Worm (Caenorhabditis elegans) whole organism, mixed stage, embryonic: ENCODE data around the gene T03G6.1.
A peak's percentile ranks its signal among the peaks of the same experiment; 100 is the strongest.

ENCODE experiments used
- M03D4.4 ChIP-seq: sonication (generic microtip); optimal IDR thresholded peaks from 2 replicates; lab custom pipeline; 2017; ENCODE audit warnings: mild to moderate bottlenecking, missing genetic modification characterization, missing compliant biosample characterization
- blmp-1 ChIP-seq: fragments of 150-350 bp; optimal IDR thresholded peaks from 2 replicates; lab custom pipeline; 2014; ENCODE audit warnings: missing biosample characterization, missing genetic modification characterization
- ceh-43 ChIP-seq: fragments of 200-800 bp; sonication (Bioruptor generic); optimal IDR thresholded peaks from 2 replicates; lab custom pipeline; 2018; ENCODE audit warnings: mild to moderate bottlenecking, missing genetic modification characterization, moderate library complexity, missing compliant biosample characterization
- ceh-83 ChIP-seq: fragments of 200-800 bp; sonication (Bioruptor generic); optimal IDR thresholded peaks from 2 replicates; lab custom pipeline; 2018; ENCODE audit warnings: mild to moderate bottlenecking, missing genetic modification characterization, missing compliant biosample characterization
- ces-1 ChIP-seq: fragments of 150-350 bp; optimal IDR thresholded peaks from 2 replicates; lab custom pipeline; 2014; ENCODE audit warnings: missing biosample characterization, missing genetic modification reagents, missing genetic modification characterization
- cnd-1 ChIP-seq: fragments of 200-800 bp; sonication (Bioruptor generic); optimal IDR thresholded peaks from 2 replicates; lab custom pipeline; 2018; ENCODE audit warnings: mild to moderate bottlenecking, missing genetic modification characterization, missing compliant biosample characterization
- drap-1 ChIP-seq: fragments of 200-800 bp; sonication (Bioruptor generic); optimal IDR thresholded peaks from 3 replicates; lab custom pipeline; 2018; ENCODE audit warnings: mild to moderate bottlenecking, missing genetic modification characterization, missing compliant biosample characterization
- elt-1 ChIP-seq: sonication (generic microtip); optimal IDR thresholded peaks from 2 replicates; lab custom pipeline; 2017; ENCODE audit warnings: missing genetic modification characterization, mild to moderate bottlenecking, missing compliant biosample characterization, antibody characterized with exemption, moderate library complexity, borderline replicate concordance; ENCODE audit not compliant: insufficient read depth
- elt-3 ChIP-seq: fragments of 150-350 bp; optimal IDR thresholded peaks from 2 replicates; lab custom pipeline; 2014; ENCODE audit warnings: missing biosample characterization, missing genetic modification characterization
- flh-1 ChIP-seq: fragments of 200-800 bp; sonication (Bioruptor generic); optimal IDR thresholded peaks from 2 replicates; lab custom pipeline; 2018; ENCODE audit warnings: mild to moderate bottlenecking, missing genetic modification characterization, moderate library complexity, missing compliant biosample characterization
- ham-2 ChIP-seq: fragments of 200-800 bp; sonication (Bioruptor generic); optimal IDR thresholded peaks from 2 replicates; lab custom pipeline; 2018; ENCODE audit warnings: mild to moderate bottlenecking, missing genetic modification characterization, missing compliant biosample characterization
- hlh-1 ChIP-seq: fragments of 150-350 bp; optimal IDR thresholded peaks from 2 replicates; lab custom pipeline; 2014; ENCODE audit warnings: missing biosample characterization, missing genetic modification reagents, missing genetic modification characterization
- lin-13 ChIP-seq: fragments of 150-350 bp; optimal IDR thresholded peaks from 2 replicates; lab custom pipeline; 2014; ENCODE audit warnings: missing biosample characterization, missing genetic modification characterization
- lin-32 ChIP-seq: fragments of 200-800 bp; sonication (Bioruptor generic); optimal IDR thresholded peaks from 2 replicates; lab custom pipeline; 2018; ENCODE audit warnings: mild to moderate bottlenecking, missing genetic modification characterization, missing compliant biosample characterization
- lsy-2 ChIP-seq: fragments of 150-350 bp; optimal IDR thresholded peaks from 2 replicates; lab custom pipeline; 2014; ENCODE audit warnings: missing biosample characterization, missing genetic modification characterization
- mep-1 ChIP-seq: fragments of 150-350 bp; optimal IDR thresholded peaks from 2 replicates; lab custom pipeline; 2017; ENCODE audit warnings: missing biosample characterization, missing genetic modification reagents, missing genetic modification characterization, inconsistent platforms
- mls-2 ChIP-seq: sonication (generic microtip); optimal IDR thresholded peaks from 2 replicates; lab custom pipeline; 2016; ENCODE audit warnings: mild to moderate bottlenecking, missing genetic modification characterization, moderate library complexity, missing compliant biosample characterization
- nhr-12 ChIP-seq: fragments of 150-350 bp; optimal IDR thresholded peaks from 2 replicates; lab custom pipeline; 2014; ENCODE audit warnings: missing biosample characterization, missing genetic modification characterization
- nhr-2 ChIP-seq: fragments of 150-350 bp; optimal IDR thresholded peaks from 2 replicates; lab custom pipeline; 2014; ENCODE audit warnings: missing biosample characterization, missing genetic modification characterization
- nhr-237 ChIP-seq: fragments of 150-350 bp; optimal IDR thresholded peaks from 2 replicates; lab custom pipeline; 2014; ENCODE audit warnings: missing biosample characterization, missing genetic modification characterization
- nhr-28 ChIP-seq: fragments of 150-350 bp; optimal IDR thresholded peaks from 2 replicates; lab custom pipeline; 2014; ENCODE audit warnings: missing biosample characterization, missing genetic modification characterization
- sem-2 ChIP-seq: fragments of 200-800 bp; sonication (Bioruptor generic); optimal IDR thresholded peaks from 2 replicates; lab custom pipeline; 2018; ENCODE audit warnings: mild to moderate bottlenecking, missing genetic modification characterization, missing compliant biosample characterization
- snpc-4 ChIP-seq: fragments of 150-350 bp; optimal IDR thresholded peaks from 2 replicates; lab custom pipeline; 2014; ENCODE audit warnings: missing biosample characterization, missing genetic modification characterization
- sptf-1 ChIP-seq: sonication (generic microtip); optimal IDR thresholded peaks from 2 replicates; lab custom pipeline; 2017; ENCODE audit warnings: mild to moderate bottlenecking, missing genetic modification characterization, moderate library complexity, missing compliant biosample characterization
- tbx-8 ChIP-seq: fragments of 200-800 bp; sonication (Bioruptor generic); optimal IDR thresholded peaks from 2 replicates; lab custom pipeline; 2018; ENCODE audit warnings: mild to moderate bottlenecking, missing genetic modification characterization, moderate library complexity, missing compliant biosample characterization
- unc-120 ChIP-seq: sonication (generic microtip); optimal IDR thresholded peaks from 2 replicates; lab custom pipeline; 2017; ENCODE audit warnings: missing genetic modification characterization, missing compliant biosample characterization; ENCODE audit not compliant: poor library complexity, severe bottlenecking
- unc-39 ChIP-seq: fragments of 150-350 bp; optimal IDR thresholded peaks from 2 replicates; lab custom pipeline; 2014; ENCODE audit warnings: missing biosample characterization, missing genetic modification characterization
- unc-62 ChIP-seq: fragments of 150-350 bp; optimal IDR thresholded peaks from 2 replicates; lab custom pipeline; 2014; ENCODE audit warnings: missing biosample characterization, missing genetic modification reagents, missing genetic modification characterization
- zip-8 ChIP-seq: fragments of 150-350 bp; optimal IDR thresholded peaks from 2 replicates; lab custom pipeline; 2014; ENCODE audit warnings: missing biosample characterization, missing genetic modification characterization

The T03G6.1 gene

ce11 chrX:2595027-2595756 is 12.8 kb upstream of the T03G6.1 start:
- no peak for TF ChIP-seq mep-1 (tag; lab: Kevin White, UChicago)
- no peak for TF ChIP-seq zip-8
- peak; percentile 65 for TF ChIP-seq hlh-1 (tag; lab: Kevin White, UChicago)
- TF ChIP-seq unc-62 = peak; percentile 57
- TF ChIP-seq cnd-1 (tag; lab: Kevin White, UChicago) = no peak
- no peak for TF ChIP-seq nhr-28 (tag; lab: Kevin White, UChicago)
- TF ChIP-seq ham-2 (GFP tag; lab: Kevin White, UChicago) = no peak
- peak; percentile 8 for TF ChIP-seq unc-120 (tag; lab: Kevin White, UChicago)

ce11 chrX:2595757-2596059 is 12.3 kb upstream of the T03G6.1 start:
- TF ChIP-seq mls-2 (tag; lab: Kevin White, UChicago) = no peak
- no peak for TF ChIP-seq nhr-237 (tag; lab: Kevin White, UChicago)
- no peak for TF ChIP-seq nhr-2 (tag; lab: Kevin White, UChicago)
- no peak for TF ChIP-seq lin-13 (tag; lab: Kevin White, UChicago)
- no peak for TF ChIP-seq ceh-43 (GFP tag; lab: Kevin White, UChicago)
- no peak for TF ChIP-seq tbx-8 (GFP tag; lab: Kevin White, UChicago)
- TF ChIP-seq M03D4.4 (tag; lab: Kevin White, UChicago) = no peak
- TF ChIP-seq ceh-83 = no peak
- TF ChIP-seq elt-3 (tag; lab: Kevin White, UChicago) = no peak
- TF ChIP-seq ham-2 (GFP tag; lab: Kevin White, UChicago) = no peak
- no peak for TF ChIP-seq elt-1 (tag; lab: Kevin White, UChicago)
- no peak for TF ChIP-seq ces-1 (GFP tag; lab: Kevin White, UChicago)
- no peak for TF ChIP-seq flh-1 (GFP tag; lab: Kevin White, UChicago)
- TF ChIP-seq hlh-1 (tag; lab: Kevin White, UChicago) = no peak
- TF ChIP-seq snpc-4 (tag; lab: Kevin White, UChicago) = no peak
- TF ChIP-seq unc-39 (tag; lab: Kevin White, UChicago) = no peak

ce11 chrX:2596605-2597004 is 11.4 kb upstream of the T03G6.1 start:
- TF ChIP-seq drap-1 = no peak
- no peak for TF ChIP-seq elt-3 (tag; lab: Kevin White, UChicago)
- TF ChIP-seq sem-2 (GFP tag; lab: Kevin White, UChicago) = no peak
- TF ChIP-seq blmp-1 = no peak
- no peak for TF ChIP-seq lin-32 (GFP tag; lab: Kevin White, UChicago)
- no peak for TF ChIP-seq ceh-43 (GFP tag; lab: Kevin White, UChicago)
- TF ChIP-seq unc-120 (tag; lab: Kevin White, UChicago) = no peak

ce11 chrX:2598833-2599279 is 9.2 kb upstream of the T03G6.1 start:
- no peak for TF ChIP-seq nhr-12 (tag; lab: Kevin White, UChicago)
- peak; percentile 44 for TF ChIP-seq unc-62
- TF ChIP-seq cnd-1 (tag; lab: Kevin White, UChicago) = no peak
- TF ChIP-seq lsy-2 (tag; lab: Kevin White, UChicago) = peak; percentile 7
- peak; percentile 36 for TF ChIP-seq ces-1 (GFP tag; lab: Kevin White, UChicago)
- TF ChIP-seq ham-2 (GFP tag; lab: Kevin White, UChicago) = no peak
- no peak for TF ChIP-seq elt-1 (tag; lab: Kevin White, UChicago)
- peak; percentile 47 for TF ChIP-seq mls-2 (tag; lab: Kevin White, UChicago)
- no peak for TF ChIP-seq drap-1
- peak; percentile 100 for TF ChIP-seq unc-120 (tag; lab: Kevin White, UChicago)
- TF ChIP-seq sptf-1 (tag; lab: Kevin White, UChicago) = peak; percentile 43
- no peak for TF ChIP-seq sem-2 (GFP tag; lab: Kevin White, UChicago)

- TF ChIP-seq blmp-1 (no peak), sptf-1 (tag; lab: Kevin White, UChicago) (no peak)
- TF ChIP-seq, all 35 proteins: peak for 0
These were observed 6.9 kb upstream of the T03G6.1 start for ce11 chrX:2601025-2601705.
